Worm (Caenorhabditis elegans): Measurements from ENCODE around the gene rbm-22.

Gene rbm-22

ce11 chrIV:10821672-10822304 is 39.4 kb upstream of the rbm-22 start (continued):
- no peak for TF ChIP-seq ztf-11 (tag; optimal IDR thresholded peaks at IDR 0.05)
- no peak for TF ChIP-seq ZK546.5 (tag; optimal IDR thresholded peaks at IDR 0.05)
- TF ChIP-seq nhr-6 (tag; optimal IDR thresholded peaks at IDR 0.05): peak; percentile 95
- peak; percentile 80 for TF ChIP-seq mab-5 (tag; optimal IDR thresholded peaks at IDR 0.05)
- TF ChIP-seq ztf-4 (tag; optimal IDR thresholded peaks at IDR 0.05): peak; percentile 93
- TF ChIP-seq nhr-23 (tag; optimal IDR thresholded peaks at IDR 0.05): no peak
- TF ChIP-seq sem-4 (tag; optimal IDR thresholded peaks at IDR 0.05): peak; percentile 85

- TF ChIP-seq lin-11 (tag; optimal IDR thresholded peaks at IDR 0.05) (no peak), nhr-10 (tag; optimal IDR thresholded peaks at IDR 0.05) (no peak), nhr-11 (tag; optimal IDR thresholded peaks at IDR 0.05) (no peak), nhr-129 (tag; optimal IDR thresholded peaks at IDR 0.05) (no peak), dmd-4 (tag; optimal IDR thresholded peaks at IDR 0.05) (no peak), fos-1 (tag; optimal IDR thresholded peaks at IDR 0.05) (no peak), nhr-23 (tag; optimal IDR thresholded peaks at IDR 0.05) (no peak), elt-1 (tag; optimal IDR thresholded peaks at IDR 0.05) (no peak)
These were observed 35.8 kb upstream of the rbm-22 start for ce11 chrIV:10825383-10825782.

ce11 chrIV:10826029-10826428 is 35.2 kb upstream of the rbm-22 start:
- TF ChIP-seq nhr-129 (tag; optimal IDR thresholded peaks at IDR 0.05) (peak; percentile 9), F13H6.1 (tag; optimal IDR thresholded peaks at IDR 0.05) (no peak)

ce11 chrIV:10828049-10828448 is 33.2 kb upstream of the rbm-22 start, which contains the start of gene npax-3:
Gene npax-3 (minus strand): TSS chrIV:10828149.
- no peak for TF ChIP-seq nhr-6 (tag; optimal IDR thresholded peaks at IDR 0.05)
- no peak for TF ChIP-seq elt-1 (tag; optimal IDR thresholded peaks at IDR 0.05)
- TF ChIP-seq ztf-1 (GFP tag; conservative IDR thresholded peaks at IDR 0.05): no peak
- TF ChIP-seq peb-1 (tag; optimal IDR thresholded peaks at IDR 0.05): no peak
- no peak for TF ChIP-seq nhr-11 (tag; optimal IDR thresholded peaks at IDR 0.05)
- no peak for TF ChIP-seq lin-11 (tag; optimal IDR thresholded peaks at IDR 0.05)
- no peak for TF ChIP-seq mdl-1 (tag; optimal IDR thresholded peaks at IDR 0.05)
- no peak for TF ChIP-seq ztf-4 (tag; optimal IDR thresholded peaks at IDR 0.05)
- no peak for TF ChIP-seq ama-1 (optimal IDR thresholded peaks at IDR 0.05)
- TF ChIP-seq fos-1 (tag; optimal IDR thresholded peaks at IDR 0.05): no peak
- no peak for TF ChIP-seq zag-1 (tag; optimal IDR thresholded peaks at IDR 0.05)
- TF ChIP-seq nhr-21 (tag; optimal IDR thresholded peaks at IDR 0.05): no peak
- TF ChIP-seq gmeb-1 (tag; optimal IDR thresholded peaks at IDR 0.05): no peak
- TF ChIP-seq unc-55 (GFP tag; optimal IDR thresholded peaks at IDR 0.05): no peak
- TF ChIP-seq C34F6.9 (tag; optimal IDR thresholded peaks at IDR 0.05): no peak
- TF ChIP-seq nhr-237 (tag; optimal IDR thresholded peaks at IDR 0.05): no peak
- no peak for TF ChIP-seq ceh-16 (tag; optimal IDR thresholded peaks at IDR 0.05)
- TF ChIP-seq nhr-23 (tag; optimal IDR thresholded peaks at IDR 0.05): no peak
- no peak for TF ChIP-seq mab-5 (tag; optimal IDR thresholded peaks at IDR 0.05)
- TF ChIP-seq elt-3 (tag; optimal IDR thresholded peaks at IDR 0.05): no peak

- TF ChIP-seq ztf-1 (GFP tag; conservative IDR thresholded peaks at IDR 0.05) (no peak), unc-39 (tag; optimal IDR thresholded peaks at IDR 0.05) (no peak), R02D3.7 (tag; optimal IDR thresholded peaks at IDR 0.05) (no peak), unc-55 (GFP tag; optimal IDR thresholded peaks at IDR 0.05) (no peak), C34F6.9 (tag; optimal IDR thresholded peaks at IDR 0.05) (no peak), ama-1 (optimal IDR thresholded peaks at IDR 0.05) (no peak), elt-3 (tag; optimal IDR thresholded peaks at IDR 0.05) (no peak), zag-1 (tag; optimal IDR thresholded peaks at IDR 0.05) (no peak)
These were observed 29.1 kb upstream of the rbm-22 start, which contains the start of gene best-15 for ce11 chrIV:10832148-10832547. Gene best-15 (minus strand): TSS chrIV:10832248.

- TF ChIP-seq ztf-1 (GFP tag; conservative IDR thresholded peaks at IDR 0.05) (no peak), sma-3 (GFP tag; optimal IDR thresholded peaks at IDR 0.05) (no peak)
These were observed 19.0 kb upstream of the rbm-22 start for ce11 chrIV:10842232-10842631.
